Worm (Caenorhabditis elegans) whole organism, young adult: ENCODE data around the gene R13H4.6.

ENCODE experiments used
- F22D6.2 ChIP-seq: sonication (generic microtip); optimal IDR thresholded peaks from 2 replicates; lab custom pipeline; 2016; ENCODE audit warnings: mild to moderate bottlenecking, missing genetic modification characterization, missing compliant biosample characterization
- F49E8.2 ChIP-seq: sonication (generic microtip); optimal IDR thresholded peaks from 3 replicates; lab custom pipeline; 2017; ENCODE audit warnings: missing genetic modification characterization, mild to moderate bottlenecking, missing compliant biosample characterization, antibody characterized with exemption, moderate library complexity; ENCODE audit not compliant: insufficient read depth
- Y79H2A.3 ChIP-seq: fragments of 200-800 bp; sonication (Bioruptor generic); conservative IDR thresholded peaks from 2 replicates; pipeline ENCODE4 v1.3.6; 2022; ENCODE audit warnings: missing genetic modification reagents, missing genetic modification characterization, missing compliant biosample characterization
- efl-1 ChIP-seq: fragments of 150-350 bp; optimal IDR thresholded peaks from 2 replicates; lab custom pipeline; 2014; ENCODE audit warnings: missing biosample characterization, missing genetic modification reagents, missing genetic modification characterization
- him-1 ChIP-seq: sonication (generic microtip); optimal IDR thresholded peaks from 2 replicates; lab custom pipeline; 2016; ENCODE audit warnings: missing genotype, missing genetic modification reagents, missing genetic modification characterization, missing compliant biosample characterization
- nfya-2 ChIP-seq: fragments of 200-800 bp; sonication (Bioruptor generic); IDR thresholded peaks from 2 replicates; pipeline ENCODE4 v1.3.6; 2022; ENCODE audit warnings: missing genetic modification reagents, missing genetic modification characterization, missing compliant biosample characterization
- pha-4 ChIP-seq: fragments of 150-350 bp; sonication (generic microtip); optimal IDR thresholded peaks from 2 replicates; lab custom pipeline; 2014; ENCODE audit warnings: missing biosample characterization, missing genetic modification reagents, missing genetic modification characterization
- snpc-4 ChIP-seq, 5 experiments: fragments of 150-350 bp in 1 of 5; sonication (generic microtip) in 4 of 5; optimal IDR thresholded peaks; 2 replicates each; lab custom pipeline; 2014 to 2018; ENCODE audit warnings: missing genetic modification characterization in 5 of 5, missing biosample characterization in 3 of 5, antibody characterized with exemption in 2 of 5, mild to moderate bottlenecking in 2 of 5, missing compliant biosample characterization in 2 of 5, missing genotype in 2 of 5, moderate library complexity in 2 of 5, missing genetic modification reagents in 1 of 5
- zim-3 ChIP-seq: sonication (generic microtip); optimal IDR thresholded peaks from 2 replicates; lab custom pipeline; 2017; ENCODE audit warnings: mild to moderate bottlenecking, missing genetic modification characterization, moderate library complexity, missing compliant biosample characterization

DNA sequence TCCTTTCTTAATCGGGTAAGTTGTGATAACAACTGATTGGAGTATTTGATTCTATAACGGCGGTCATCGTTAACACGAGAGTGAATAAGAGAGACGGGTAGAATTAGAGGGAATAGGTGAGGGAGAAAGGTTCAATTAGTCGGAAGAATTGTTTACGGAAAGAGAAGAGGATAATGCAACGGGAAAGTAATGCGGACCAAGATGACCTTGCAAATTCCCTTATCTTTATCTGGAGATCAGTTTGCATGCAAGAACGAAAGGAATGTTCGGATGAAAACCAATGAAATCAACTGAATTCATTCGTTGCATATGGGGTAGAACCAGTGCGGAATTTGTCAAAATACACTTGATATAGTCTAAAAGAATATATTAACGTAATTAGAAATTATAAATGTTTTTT lies 39.2 kb downstream of the R13H4.6 start:
- no peak for TF ChIP-seq snpc-4 (GFP tag; optimal IDR thresholded peaks at IDR 0.05; lab: Kevin White, UChicago)
- no peak for TF ChIP-seq snpc-4 (tag; optimal IDR thresholded peaks at IDR 0.05; lab: Kevin White, UChicago)
- TF ChIP-seq him-1 (tag; lab: Kevin White, UChicago): no peak
- no peak for TF ChIP-seq pha-4 (tag; lab: Kevin White, UChicago)
- TF ChIP-seq efl-1 (GFP tag; lab: Kevin White, UChicago): no peak
- no peak for TF ChIP-seq F22D6.2
- no peak for TF ChIP-seq zim-3 (tag; lab: Kevin White, UChicago)
- TF ChIP-seq Y79H2A.3 (GFP tag; lab: Robert Waterston, UW): no peak
- TF ChIP-seq F49E8.2 (tag; lab: Kevin White, UChicago): no peak
- no peak for TF ChIP-seq nfya-2 (GFP tag; lab: Robert Waterston, UW)
